Fruit fly (Drosophila melanogaster) whole organism, embryonic: ENCODE data around the gene CG33288.

Source experiments
- CG11696 ChIP-seq: fragments of 200-800 bp; sonication (Bioruptor generic); IDR thresholded peaks from 2 replicates; pipeline ENCODE4 v1.3.6; 2022; ENCODE audit warnings: missing biosample characterization, missing genetic modification characterization
- CG31388 ChIP-seq: fragments of 200-800 bp; sonication (Bioruptor generic); optimal IDR thresholded peaks from 2 replicates; lab custom pipeline; 2016; ENCODE audit warnings: missing biosample characterization, missing genetic modification characterization
- CG32532 ChIP-seq: fragments of 200-800 bp; sonication (Bioruptor generic); IDR thresholded peaks from 2 replicates; pipeline ENCODE4 v1.3.6; 2022; ENCODE audit warnings: missing biosample characterization, missing genetic modification characterization
- Usf ChIP-seq: fragments of 200-800 bp; sonication (Bioruptor generic); optimal IDR thresholded peaks from 2 replicates; lab custom pipeline; 2017; ENCODE audit warnings: missing genotype, missing biosample characterization, missing genetic modification characterization
- aop ChIP-seq: fragments of 200-800 bp; sonication (Bioruptor generic); IDR thresholded peaks from 2 replicates; pipeline ENCODE4 v1.3.6; 2022; ENCODE audit warnings: missing biosample characterization, missing genetic modification characterization
- gt ChIP-seq: fragments of 200-800 bp; sonication (Bioruptor generic); IDR thresholded peaks from 2 replicates; pipeline ENCODE4 v1.3.6; 2022; ENCODE audit warnings: missing biosample characterization, missing genetic modification characterization
- tgo ChIP-seq: fragments of 200-800 bp; sonication (Bioruptor generic); IDR thresholded peaks from 3 replicates; pipeline ENCODE4 v1.3.6; 2022; ENCODE audit warnings: missing biosample characterization, missing genetic modification characterization

DNA sequence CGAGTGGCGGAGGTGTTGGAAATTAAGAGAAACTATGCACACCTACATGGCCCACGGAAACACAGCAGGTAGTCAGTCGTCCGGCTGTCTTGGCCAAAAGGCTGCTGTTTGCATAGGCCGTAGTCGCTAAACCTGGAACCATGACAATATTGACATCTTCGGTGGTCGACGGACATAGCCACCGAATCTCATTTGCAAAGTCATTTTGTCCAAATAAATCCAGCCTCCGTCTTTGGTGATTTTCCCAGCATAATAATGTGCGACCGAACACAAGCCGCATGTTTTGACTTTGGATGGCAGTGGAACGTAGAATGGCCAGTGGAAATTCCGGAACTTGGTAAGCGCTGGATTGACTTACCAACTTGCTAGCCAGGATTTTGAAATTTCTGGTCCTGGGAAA, 21.7 kb downstream of the CG33288 start:
- TF ChIP-seq Usf (no peak), CG32532 (GFP tag; lab: Robert Waterston, UW) (no peak), CG31388 (GFP tag; lab: Kevin White, UChicago) (no peak), gt (GFP tag; lab: Robert Waterston, UW) (no peak), aop (GFP tag; lab: Robert Waterston, UW) (no peak), CG11696 (GFP tag; lab: Robert Waterston, UW) (no peak), tgo (GFP tag; lab: Robert Waterston, UW) (no peak)
